Fruit fly (Drosophila melanogaster): Measurements from ENCODE around the gene Cdk12.

Cdk12 gene

dm6 chr3L:21483837-21484236 is 32.3 kb upstream of the Cdk12 start (continued):
- no peak for TF ChIP-seq CkIIα-i1 (GFP tag; IDR thresholded peaks at IDR 0.05)
- no peak for TF ChIP-seq D19B (GFP tag; optimal IDR thresholded peaks at IDR 0.05)
- no peak for TF ChIP-seq CG10321 (GFP tag; IDR thresholded peaks at IDR 0.05)
- no peak for TF ChIP-seq Bdp1 (GFP tag; optimal IDR thresholded peaks at IDR 0.05)
- no peak for TF ChIP-seq CG12155 (GFP tag; optimal IDR thresholded peaks at IDR 0.05)
- TF ChIP-seq CG15696 (tag; optimal IDR thresholded peaks at IDR 0.05), result peak; percentile 62
- peak in 1 of 2 experiments; percentile 35 for TF ChIP-seq eve (GFP tag; optimal IDR thresholded peaks at IDR 0.05)
- peak; percentile 17 for TF ChIP-seq bab2 (GFP tag; optimal IDR thresholded peaks at IDR 0.05)
- TF ChIP-seq slp2 (GFP tag; optimal IDR thresholded peaks at IDR 0.05), result no peak
- no peak for TF ChIP-seq salm (tag; optimal IDR thresholded peaks at IDR 0.05)
- TF ChIP-seq CG30431 (GFP tag; optimal IDR thresholded peaks at IDR 0.05), result no peak
- peak; percentile 71 for TF ChIP-seq CG15601 (tag; optimal IDR thresholded peaks at IDR 0.05)
- no peak for TF ChIP-seq CG6654 (GFP tag; optimal IDR thresholded peaks at IDR 0.05)
- TF ChIP-seq cas (GFP tag; IDR thresholded peaks at IDR 0.05), result no peak
- peak; percentile 26 for TF ChIP-seq pnt (GFP tag; optimal IDR thresholded peaks at IDR 0.05)
- peak; percentile 19 for TF ChIP-seq mam (GFP tag; optimal IDR thresholded peaks at IDR 0.05)
- no peak for TF ChIP-seq gsb-n (tag; optimal IDR thresholded peaks at IDR 0.05)
- peak; percentile 47 for TF ChIP-seq CG2712 (tag; optimal IDR thresholded peaks at IDR 0.05)
- TF ChIP-seq CG7357 (GFP tag; IDR thresholded peaks at IDR 0.05), result no peak
- TF ChIP-seq CG17361 (GFP tag; IDR thresholded peaks at IDR 0.05), result peak; percentile 40; the same call in 1 of the 3 replicates
- TF ChIP-seq fd3F (GFP tag; optimal IDR thresholded peaks at IDR 0.05), result no peak
- TF ChIP-seq CG15514 (GFP tag; optimal IDR thresholded peaks at IDR 0.05), result peak; percentile 46
- TF ChIP-seq dm (GFP tag; optimal IDR thresholded peaks at IDR 0.05), result no peak
- no peak for TF ChIP-seq CG4282 (GFP tag; optimal IDR thresholded peaks at IDR 0.05)
- TF ChIP-seq Myb (GFP tag; optimal IDR thresholded peaks at IDR 0.05), result peak; percentile 80
- TF ChIP-seq pum (GFP tag; optimal IDR thresholded peaks at IDR 0.05), result peak; percentile 25
- peak; percentile 53 for TF ChIP-seq CG13624 (GFP tag; optimal IDR thresholded peaks at IDR 0.05)
- no peak for TF ChIP-seq ftz-f1 (GFP tag; optimal IDR thresholded peaks at IDR 0.05)
- TF ChIP-seq CG10462 (GFP tag; optimal IDR thresholded peaks at IDR 0.05), result no peak
- TF ChIP-seq Ptx1 (GFP tag; IDR thresholded peaks at IDR 0.05), result no peak
- TF ChIP-seq Hr51 (GFP tag; optimal IDR thresholded peaks at IDR 0.05), result peak in 1 of 2 experiments; percentile 25
- no peak for TF ChIP-seq CG5180 (GFP tag; optimal IDR thresholded peaks at IDR 0.05)
- no peak for TF ChIP-seq mld (GFP tag; IDR thresholded peaks at IDR 0.05; ENCODE audit: partially characterized antibody)
- TF ChIP-seq pb (GFP tag; optimal IDR thresholded peaks at IDR 0.05), result no peak
- no peak for TF ChIP-seq Kr (GFP tag; optimal IDR thresholded peaks at IDR 0.05)
- TF ChIP-seq CG7928 (GFP tag; optimal IDR thresholded peaks at IDR 0.05), result no peak
- TF ChIP-seq gem (tag; optimal IDR thresholded peaks at IDR 0.05), result peak; percentile 36
- TF ChIP-seq HmgZ (tag; optimal IDR thresholded peaks at IDR 0.05), result peak; percentile 87
- TF ChIP-seq CG18619 (GFP tag; optimal IDR thresholded peaks at IDR 0.05), result no peak
- TF ChIP-seq CG10267 (tag; optimal IDR thresholded peaks at IDR 0.05), result peak; percentile 79
- peak; percentile 46 for TF ChIP-seq CG2120 (GFP tag; optimal IDR thresholded peaks at IDR 0.05)
- no peak for TF ChIP-seq CG6813 (GFP tag; optimal IDR thresholded peaks at IDR 0.05)
- TF ChIP-seq h (optimal IDR thresholded peaks at IDR 0.05), result no peak
- TF ChIP-seq kni (GFP tag; optimal IDR thresholded peaks at IDR 0.05), result no peak
- TF ChIP-seq Fer3 (tag; optimal IDR thresholded peaks at IDR 0.05), result no peak
- TF ChIP-seq CG2199 (GFP tag; IDR thresholded peaks at IDR 0.05), result peak; percentile 83; the same call in 1 of the 3 replicates
- peak; percentile 53 for TF ChIP-seq phol (tag; optimal IDR thresholded peaks at IDR 0.05)
- no peak for TF ChIP-seq CG12104 (GFP tag; optimal IDR thresholded peaks at IDR 0.05)
- TF ChIP-seq lbe (GFP tag; optimal IDR thresholded peaks at IDR 0.05), result no peak
- peak; percentile 43 for TF ChIP-seq CHES-1-like (GFP tag; optimal IDR thresholded peaks at IDR 0.05)
- TF ChIP-seq CG12744 (GFP tag; optimal IDR thresholded peaks at IDR 0.05), result peak; percentile 1
- no peak for TF ChIP-seq z (GFP tag; IDR thresholded peaks at IDR 0.05)

All from whole organism, embryonic.